Worm (Caenorhabditis elegans) whole organism, L1 larva: ENCODE data around the gene F58E6.8.

Source experiments
- C04F5.9 ChIP-seq: sonication (generic microtip); optimal IDR thresholded peaks from 2 replicates; lab custom pipeline; 2016; ENCODE audit warnings: missing genetic modification characterization, missing compliant biosample characterization
- C16A3.4 ChIP-seq: fragments of 150-350 bp; optimal IDR thresholded peaks from 2 replicates; lab custom pipeline; 2014; ENCODE audit warnings: missing biosample characterization, missing genetic modification characterization
- C34B4.2 ChIP-seq: sonication (generic microtip); optimal IDR thresholded peaks from 2 replicates; lab custom pipeline; 2017; ENCODE audit warnings: mild to moderate bottlenecking, missing genetic modification characterization, missing compliant biosample characterization
- aha-1 ChIP-seq: fragments of 150-350 bp; optimal IDR thresholded peaks from 2 replicates; lab custom pipeline; 2014; ENCODE audit warnings: missing biosample characterization, missing genetic modification characterization
- alr-1 ChIP-seq: fragments of 200-800 bp; sonication (Bioruptor generic); optimal IDR thresholded peaks from 2 replicates; lab custom pipeline; 2018; ENCODE audit warnings: borderline replicate concordance, mild to moderate bottlenecking, missing genetic modification characterization, missing compliant biosample characterization
- aly-2 ChIP-seq: fragments of 150-350 bp; optimal IDR thresholded peaks from 2 replicates; lab custom pipeline; 2014; ENCODE audit warnings: missing biosample characterization, missing genetic modification characterization
- ama-1 ChIP-seq: fragments of 150-350 bp; optimal IDR thresholded peaks from 2 replicates; lab custom pipeline; 2014
- ceh-8 ChIP-seq: fragments of 200-800 bp; sonication (Bioruptor generic); optimal IDR thresholded peaks from 2 replicates; lab custom pipeline; 2018; ENCODE audit warnings: mild to moderate bottlenecking, missing genetic modification characterization, moderate library complexity, missing compliant biosample characterization
- ceh-82 ChIP-seq, 3 experiments: fragments of 150-350 bp in 1 of 3; sonication (generic microtip) in 2 of 3; optimal IDR thresholded peaks; 2 replicates each; lab custom pipeline; 2014 to 2017; ENCODE audit warnings: missing biosample characterization in 3 of 3, missing genetic modification characterization in 3 of 3
- ceh-90 ChIP-seq: sonication (generic microtip); optimal IDR thresholded peaks from 2 replicates; lab custom pipeline; 2016; ENCODE audit warnings: missing genetic modification characterization, missing compliant biosample characterization
- efl-1 ChIP-seq, 4 experiments: fragments of 150-350 bp; optimal IDR thresholded peaks in 3 of 4; peaks in 1 of 4; 1 replicate in 1 of 4; 2 replicates in 3 of 4; lab custom pipeline; 2014; ENCODE audit warnings: missing biosample characterization in 2 of 4, missing genetic modification characterization in 2 of 4, missing genetic modification reagents in 2 of 4
- egl-13 ChIP-seq: sonication (generic microtip); optimal IDR thresholded peaks from 2 replicates; lab custom pipeline; 2016; ENCODE audit warnings: missing genotype, missing genetic modification reagents, missing genetic modification characterization, missing compliant biosample characterization
- egl-27 ChIP-seq, 2 experiments: fragments of 150-350 bp in 1 of 2; sonication (generic microtip); optimal IDR thresholded peaks; 3 replicates each; lab custom pipeline; 2017 to 2018; ENCODE audit warnings: missing biosample characterization in 2 of 2, missing genetic modification characterization in 2 of 2, missing genetic modification reagents in 2 of 2
- elt-2 ChIP-seq: sonication (generic microtip); optimal IDR thresholded peaks from 2 replicates; lab custom pipeline; 2016; ENCODE audit warnings: missing genetic modification characterization, mild to moderate bottlenecking, inconsistent platforms, missing compliant biosample characterization, missing genetic modification reagents
- ets-5 ChIP-seq: fragments of 200-800 bp; sonication (Bioruptor generic); IDR thresholded peaks from 2 replicates; pipeline ENCODE4 v1.3.6; 2022; ENCODE audit warnings: missing genetic modification characterization, missing compliant biosample characterization
- hlh-4 ChIP-seq: sonication (generic microtip); optimal IDR thresholded peaks from 2 replicates; lab custom pipeline; 2016; ENCODE audit warnings: mild to moderate bottlenecking, missing genetic modification characterization, missing compliant biosample characterization
- hpl-2 ChIP-seq: fragments of 150-350 bp; optimal IDR thresholded peaks from 2 replicates; lab custom pipeline; 2014; ENCODE audit warnings: missing biosample characterization, missing genetic modification reagents, missing genetic modification characterization
- irx-1 ChIP-seq: sonication (generic microtip); optimal IDR thresholded peaks from 2 replicates; lab custom pipeline; 2016; ENCODE audit warnings: missing genetic modification characterization, missing compliant biosample characterization
- isw-1 ChIP-seq: fragments of 200-800 bp; sonication (Bioruptor generic); IDR thresholded peaks from 2 replicates; pipeline ENCODE4 v1.3.6; 2022; ENCODE audit warnings: missing genetic modification characterization, missing compliant biosample characterization
- lin-14 ChIP-seq: fragments of 200-800 bp; sonication (Bioruptor generic); optimal IDR thresholded peaks from 2 replicates; lab custom pipeline; 2018; ENCODE audit warnings: mild to moderate bottlenecking, missing genetic modification characterization, moderate library complexity, missing compliant biosample characterization
- lin-35 ChIP-seq, 2 experiments: fragments of 150-350 bp; optimal IDR thresholded peaks; 2 replicates each; lab custom pipeline; 2014; ENCODE audit warnings: missing biosample characterization in 2 of 2, missing genetic modification characterization in 2 of 2, missing genetic modification reagents in 2 of 2
- lsy-2 ChIP-seq, 2 experiments: fragments of 150-350 bp; optimal IDR thresholded peaks; 2 replicates each; lab custom pipeline; 2014; ENCODE audit warnings: missing biosample characterization in 2 of 2, missing genetic modification characterization in 2 of 2
- mab-9 ChIP-seq: fragments of 200-800 bp; sonication (Bioruptor generic); IDR thresholded peaks from 2 replicates; pipeline ENCODE4 v1.3.6; 2022; ENCODE audit warnings: missing genetic modification reagents, missing genetic modification characterization, missing compliant biosample characterization
- mef-2 ChIP-seq: fragments of 150-350 bp; optimal IDR thresholded peaks from 2 replicates; lab custom pipeline; 2014; ENCODE audit warnings: missing biosample characterization, missing genetic modification characterization
- mep-1 ChIP-seq: fragments of 150-350 bp; optimal IDR thresholded peaks from 2 replicates; lab custom pipeline; 2014; ENCODE audit warnings: missing biosample characterization, missing genetic modification characterization
- nhr-11 ChIP-seq: fragments of 150-350 bp; optimal IDR thresholded peaks from 2 replicates; lab custom pipeline; 2014; ENCODE audit warnings: missing biosample characterization, missing genetic modification characterization
- nhr-12 ChIP-seq: sonication (generic microtip); optimal IDR thresholded peaks from 2 replicates; lab custom pipeline; 2017; ENCODE audit warnings: missing biosample characterization, missing genetic modification characterization
- nhr-19 ChIP-seq: fragments of 200-800 bp; sonication (Bioruptor generic); conservative IDR thresholded peaks from 2 replicates; pipeline ENCODE4 v1.3.6; 2022; ENCODE audit warnings: missing genetic modification characterization, missing compliant biosample characterization
- nhr-20 ChIP-seq: sonication (generic microtip); optimal IDR thresholded peaks from 2 replicates; lab custom pipeline; 2016; ENCODE audit warnings: mild to moderate bottlenecking, missing genetic modification characterization, missing compliant biosample characterization
- nhr-28 ChIP-seq: fragments of 150-350 bp; optimal IDR thresholded peaks from 2 replicates; lab custom pipeline; 2014; ENCODE audit warnings: missing biosample characterization, missing genetic modification characterization
- nhr-47 ChIP-seq: sonication (generic microtip); optimal IDR thresholded peaks from 2 replicates; lab custom pipeline; 2016; ENCODE audit warnings: mild to moderate bottlenecking, missing genetic modification characterization, moderate library complexity, missing compliant biosample characterization
- nhr-71 ChIP-seq: sonication (generic microtip); optimal IDR thresholded peaks from 2 replicates; lab custom pipeline; 2016; ENCODE audit warnings: mild to moderate bottlenecking, missing genetic modification characterization, moderate library complexity, missing compliant biosample characterization
- nhr-76 ChIP-seq: sonication (generic microtip); optimal IDR thresholded peaks from 2 replicates; lab custom pipeline; 2017; ENCODE audit warnings: missing biosample characterization, missing genetic modification characterization
- nhr-84 ChIP-seq: sonication (generic microtip); optimal IDR thresholded peaks from 2 replicates; lab custom pipeline; 2017; ENCODE audit warnings: missing biosample characterization, missing genetic modification characterization
- nhr-90 ChIP-seq: sonication (generic microtip); optimal IDR thresholded peaks from 2 replicates; lab custom pipeline; 2016; ENCODE audit warnings: mild to moderate bottlenecking, missing genetic modification characterization, missing compliant biosample characterization; ENCODE audit not compliant: poor library complexity
- pag-3 ChIP-seq: sonication (generic microtip); optimal IDR thresholded peaks from 2 replicates; lab custom pipeline; 2017; ENCODE audit warnings: missing genetic modification characterization, mild to moderate bottlenecking, missing compliant biosample characterization, antibody characterized with exemption, borderline replicate concordance; ENCODE audit not compliant: insufficient read depth
- pax-3 ChIP-seq: fragments of 200-800 bp; sonication (Bioruptor generic); optimal IDR thresholded peaks from 2 replicates; lab custom pipeline; 2018; ENCODE audit warnings: mild to moderate bottlenecking, missing genetic modification characterization, moderate library complexity, missing compliant biosample characterization
- rnt-1 ChIP-seq: sonication (generic microtip); optimal IDR thresholded peaks from 2 replicates; lab custom pipeline; 2016; ENCODE audit warnings: mild to moderate bottlenecking, missing genetic modification characterization, moderate library complexity, missing compliant biosample characterization
- snu-23 ChIP-seq: sonication (generic microtip); optimal IDR thresholded peaks from 2 replicates; lab custom pipeline; 2016; ENCODE audit warnings: missing genetic modification characterization, missing compliant biosample characterization
- sox-4 ChIP-seq: sonication (generic microtip); optimal IDR thresholded peaks from 2 replicates; lab custom pipeline; 2016; ENCODE audit warnings: missing genetic modification characterization, missing compliant biosample characterization
- sptf-1 ChIP-seq: fragments of 150-350 bp; optimal IDR thresholded peaks from 2 replicates; lab custom pipeline; 2014; ENCODE audit warnings: missing biosample characterization, missing genetic modification characterization
- sup-37 ChIP-seq: fragments of 200-800 bp; sonication (Bioruptor generic); optimal IDR thresholded peaks from 2 replicates; lab custom pipeline; 2018; ENCODE audit warnings: mild to moderate bottlenecking, missing genetic modification characterization, missing compliant biosample characterization
- tbx-2 ChIP-seq: sonication (generic microtip); optimal IDR thresholded peaks from 2 replicates; lab custom pipeline; 2016; ENCODE audit warnings: missing genetic modification characterization, missing compliant biosample characterization
- unc-130 ChIP-seq: fragments of 150-350 bp; optimal IDR thresholded peaks from 2 replicates; lab custom pipeline; 2017; ENCODE audit warnings: missing biosample characterization, missing genetic modification characterization, inconsistent platforms
- unc-86 ChIP-seq: sonication (generic microtip); optimal IDR thresholded peaks from 2 replicates; lab custom pipeline; 2016; ENCODE audit warnings: missing genetic modification characterization, missing compliant biosample characterization
- vab-15 ChIP-seq: sonication (generic microtip); optimal IDR thresholded peaks from 2 replicates; lab custom pipeline; 2017; ENCODE audit warnings: missing genotype, mild to moderate bottlenecking, missing genetic modification characterization, missing compliant biosample characterization
- xbp-1 ChIP-seq: sonication (generic microtip); optimal IDR thresholded peaks from 2 replicates; lab custom pipeline; 2016; ENCODE audit warnings: missing genetic modification characterization, missing compliant biosample characterization
- ztf-11 ChIP-seq, 2 experiments: sonication (generic microtip); optimal IDR thresholded peaks; 2 replicates each; lab custom pipeline; 2016 to 2017; ENCODE audit warnings: missing genetic modification characterization in 2 of 2, missing biosample characterization in 1 of 2, missing compliant biosample characterization in 1 of 2
- ztf-4 ChIP-seq: fragments of 150-350 bp; optimal IDR thresholded peaks from 2 replicates; lab custom pipeline; 2014; ENCODE audit warnings: missing biosample characterization, missing genetic modification characterization

The F58E6.8 gene

ce11 chrV:9791332-9791731 lies 35.7 kb upstream of the F58E6.8 start, which contains the start of gene lipl-2:
lipl-2 (plus strand) TSS chrV:9791567.
- peak; percentile 52 for TF ChIP-seq nhr-20 (tag; lab: Kevin White, UChicago)
- TF ChIP-seq ets-5 (GFP tag; lab: Robert Waterston, UW): no peak
- peak; percentile 15 for TF ChIP-seq nhr-71 (tag; lab: Kevin White, UChicago)
- TF ChIP-seq nhr-47 (tag; lab: Kevin White, UChicago): no peak
- peak; percentile 84 for TF ChIP-seq elt-2 (tag; lab: Kevin White, UChicago)
- TF ChIP-seq lin-35 (GFP tag; optimal IDR thresholded peaks at IDR 0.05; lab: Kevin White, UChicago): peak in 1 of 2 experiments; percentile 3
- TF ChIP-seq hlh-4 (tag; lab: Kevin White, UChicago): no peak

DNA sequence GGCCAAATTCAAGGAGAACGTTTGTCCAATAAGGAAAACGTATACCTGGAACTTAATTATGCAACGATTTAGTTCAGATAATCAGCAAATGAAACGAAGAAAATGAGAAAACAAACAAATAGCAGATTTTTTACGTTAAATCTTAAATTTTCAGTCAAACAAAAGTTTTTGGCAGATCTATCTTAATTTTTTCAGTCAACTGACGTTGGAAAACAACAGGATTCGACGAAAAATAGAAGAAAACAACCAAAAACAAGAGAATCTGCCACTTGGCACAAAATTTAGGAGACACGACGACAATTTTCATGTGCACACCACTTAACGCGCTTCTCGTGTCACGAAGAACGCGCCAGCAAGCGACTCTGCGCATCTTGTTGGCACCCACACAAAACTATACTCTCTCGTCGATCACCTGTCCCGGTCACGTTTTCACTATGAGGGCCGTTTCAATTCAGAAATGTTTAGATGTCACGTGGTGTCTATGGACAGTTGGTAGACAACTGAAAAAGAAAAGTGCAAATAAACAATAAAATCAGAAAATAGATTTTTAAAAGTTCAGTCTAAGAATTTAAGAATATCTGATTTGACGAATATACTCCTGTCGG lies 34.1 kb upstream of the F58E6.8 start, which contains the start of gene ztf-7:
Gene ztf-7 (minus strand): TSS at position 51 of the 605 bp plus-strand sequence.
- TF ChIP-seq nhr-11: peak; percentile 93
- no peak for TF ChIP-seq alr-1 (tag; lab: Kevin White, UChicago)
- TF ChIP-seq mef-2 (tag; lab: Kevin White, UChicago): peak; percentile 90
- peak; percentile 96 for TF ChIP-seq isw-1 (GFP tag; lab: Robert Waterston, UW)
- TF ChIP-seq unc-130 (tag; lab: Kevin White, UChicago): peak; percentile 99
- TF ChIP-seq vab-15: peak; percentile 77
- TF ChIP-seq sox-4 (tag; lab: Kevin White, UChicago): peak; percentile 86
- TF ChIP-seq nhr-19 (GFP tag; lab: Robert Waterston, UW): peak; percentile 99
- TF ChIP-seq nhr-71 (tag; lab: Kevin White, UChicago): peak; percentile 100
- TF ChIP-seq pag-3 (tag; lab: Kevin White, UChicago): peak; percentile 55
- TF ChIP-seq ztf-11 (tag; optimal IDR thresholded peaks at IDR 0.05; lab: Kevin White, UChicago): peak in 1 of 2 experiments; percentile 87
- TF ChIP-seq nhr-12: no peak
- TF ChIP-seq ztf-4: peak; percentile 95
- TF ChIP-seq aly-2: peak; percentile 62
- no peak for TF ChIP-seq egl-27 (tag; optimal IDR thresholded peaks at IDR 0.05; lab: Kevin White, UChicago)
- TF ChIP-seq C16A3.4 (tag; lab: Kevin White, UChicago): peak; percentile 97
- peak; percentile 61 for TF ChIP-seq C34B4.2 (tag; lab: Kevin White, UChicago)
- TF ChIP-seq sptf-1 (tag; lab: Kevin White, UChicago): no peak
- peak; percentile 83 for TF ChIP-seq aha-1 (tag; lab: Kevin White, UChicago)
- peak; percentile 99 for TF ChIP-seq mep-1
- peak; percentile 93 for TF ChIP-seq ceh-8 (GFP tag; lab: Kevin White, UChicago)
- TF ChIP-seq irx-1 (tag; lab: Kevin White, UChicago): peak; percentile 97
- peak; percentile 97 for TF ChIP-seq rnt-1 (tag; lab: Kevin White, UChicago)
- peak; percentile 72 for TF ChIP-seq ama-1 (lab: Kevin White, UChicago)
- peak; percentile 85 to 94 (median 85) for TF ChIP-seq ceh-82 (tag; optimal IDR thresholded peaks at IDR 0.05; lab: Kevin White, UChicago)
- TF ChIP-seq pax-3 (tag; lab: Kevin White, UChicago): peak; percentile 96
- TF ChIP-seq lsy-2 (tag; optimal IDR thresholded peaks at IDR 0.05; lab: Kevin White, UChicago): peak; percentile 95 to 96
- TF ChIP-seq hpl-2 (GFP tag; lab: Kevin White, UChicago): peak; percentile 86
- TF ChIP-seq mab-9 (GFP tag; lab: Robert Waterston, UW): peak; percentile 92
- TF ChIP-seq snu-23 (GFP tag; lab: Kevin White, UChicago): peak; percentile 99
- TF ChIP-seq elt-2 (tag; lab: Kevin White, UChicago): peak; percentile 95
- TF ChIP-seq ceh-90 (tag; lab: Kevin White, UChicago): no peak
- peak; percentile 97 for TF ChIP-seq unc-86 (tag; lab: Kevin White, UChicago)
- TF ChIP-seq nhr-28: no peak
- peak; percentile 98 for TF ChIP-seq nhr-90 (tag; lab: Kevin White, UChicago)
- peak; percentile 99 for TF ChIP-seq tbx-2 (tag; lab: Kevin White, UChicago)
- TF ChIP-seq sup-37 (GFP tag; lab: Kevin White, UChicago): peak; percentile 98
- TF ChIP-seq egl-13 (tag; lab: Kevin White, UChicago): peak; percentile 95
- no peak for TF ChIP-seq hlh-4 (tag; lab: Kevin White, UChicago)
- no peak for TF ChIP-seq nhr-84
- TF ChIP-seq C04F5.9: peak; percentile 85
- peak; percentile 91 to 93 for TF ChIP-seq efl-1 (optimal IDR thresholded peaks at IDR 0.05; lab: Kevin White, UChicago)
- peak; percentile 83 to 99 for TF ChIP-seq efl-1 (GFP tag; optimal IDR thresholded peaks at IDR 0.05 in 1 of 2; lab: Kevin White, UChicago)
- TF ChIP-seq nhr-76 (tag; lab: Kevin White, UChicago): no peak
- peak; percentile 100 for TF ChIP-seq lin-14 (GFP tag; lab: Kevin White, UChicago)
- peak; percentile 98 for TF ChIP-seq xbp-1 (tag; lab: Kevin White, UChicago)
